Worm (Caenorhabditis elegans) whole organism, young adult: ENCODE data around the gene F45E4.6.

ENCODE experiments used
- F57A8.1 ChIP-seq: fragments of 200-800 bp; sonication (Bioruptor generic); optimal IDR thresholded peaks from 2 replicates; lab custom pipeline; 2018; ENCODE audit warnings: mild to moderate bottlenecking, missing genetic modification characterization, moderate library complexity, missing compliant biosample characterization
- bed-2 ChIP-seq: fragments of 200-800 bp; sonication (Bioruptor generic); IDR thresholded peaks from 2 replicates; pipeline ENCODE4 v1.3.6; 2022; ENCODE audit warnings: missing genetic modification reagents, missing genetic modification characterization, missing compliant biosample characterization
- chd-7 ChIP-seq: sonication (generic microtip); optimal IDR thresholded peaks from 2 replicates; lab custom pipeline; 2016; ENCODE audit warnings: mild to moderate bottlenecking, missing genetic modification characterization, moderate library complexity, missing compliant biosample characterization
- ekl-4 ChIP-seq: fragments of 200-800 bp; sonication (Bioruptor generic); IDR thresholded peaks from 2 replicates; pipeline ENCODE4 v1.3.6; 2022; ENCODE audit warnings: missing genetic modification reagents, missing genetic modification characterization, missing compliant biosample characterization
- lin-54 ChIP-seq: fragments of 200-800 bp; sonication (Bioruptor generic); optimal IDR thresholded peaks from 2 replicates; lab custom pipeline; 2018; ENCODE audit warnings: mild to moderate bottlenecking, missing genetic modification characterization, missing compliant biosample characterization
- madf-6 ChIP-seq: fragments of 200-800 bp; sonication (Bioruptor generic); IDR thresholded peaks from 2 replicates; pipeline ENCODE4 v1.3.6; 2022; ENCODE audit warnings: missing genetic modification reagents, missing genetic modification characterization, missing compliant biosample characterization
- pha-4 ChIP-seq: fragments of 150-350 bp; sonication (generic microtip); optimal IDR thresholded peaks from 2 replicates; lab custom pipeline; 2014; ENCODE audit warnings: missing biosample characterization, missing genetic modification reagents, missing genetic modification characterization
- unc-130 ChIP-seq: sonication (generic microtip); optimal IDR thresholded peaks from 2 replicates; lab custom pipeline; 2016; ENCODE audit warnings: missing genetic modification reagents, missing genetic modification characterization, missing compliant biosample characterization

- TF ChIP-seq pha-4 (tag; lab: Kevin White, UChicago) (no peak), chd-7 (tag; lab: Kevin White, UChicago) (no peak), ekl-4 (no peak), unc-130 (GFP tag; lab: Kevin White, UChicago) (no peak), lin-54 (GFP tag; lab: Kevin White, UChicago) (no peak), F57A8.1 (GFP tag; lab: Kevin White, UChicago) (no peak), bed-2 (GFP tag; lab: Robert Waterston, UW) (no peak), madf-6 (GFP tag; lab: Robert Waterston, UW) (no peak)
Observed at ce11 chrIV:7653198-7653597, 20.9 kb upstream of the F45E4.6 start.
